Fruit fly (Drosophila melanogaster): ENCODE measurements around the gene zfh1.
A peak's percentile ranks its signal among the peaks of the same experiment; 100 is the strongest.

DNA sequence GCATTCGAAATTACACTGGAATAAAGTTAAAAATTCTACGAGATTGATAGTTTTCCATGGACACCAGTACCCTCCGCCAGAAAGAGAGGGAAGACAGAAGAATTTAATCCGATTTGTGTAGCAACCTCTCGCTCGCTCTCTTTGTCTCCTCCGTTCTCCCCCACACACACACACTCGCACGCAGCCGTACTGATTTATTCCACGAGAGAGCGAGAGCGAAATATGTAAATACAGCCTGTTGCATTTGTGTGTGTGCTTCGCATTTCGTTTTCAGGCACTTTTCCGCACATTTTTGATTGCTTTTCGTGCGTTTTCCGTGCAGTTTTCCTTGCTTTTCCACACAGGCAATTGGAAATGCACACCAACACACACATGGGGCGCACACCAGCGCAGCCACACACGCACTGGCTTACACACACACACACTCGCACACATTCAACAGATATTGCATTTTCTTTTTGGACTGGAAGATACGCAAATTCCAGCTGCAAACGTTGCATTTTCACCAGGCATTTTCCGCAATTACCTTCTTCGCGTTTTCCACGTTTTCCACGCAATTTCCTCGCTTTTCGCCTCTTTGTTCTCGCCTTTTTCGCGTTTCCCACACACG, 40.1 kb downstream of the zfh1 start:
- peak; percentile 66 for TF ChIP-seq N (GFP tag; optimal IDR thresholded peaks at IDR 0.05)
- no peak for TF ChIP-seq CG32264 (GFP tag; optimal IDR thresholded peaks at IDR 0.05)
- TF ChIP-seq lola (GFP tag; optimal IDR thresholded peaks at IDR 0.05) = peak; percentile 36
- no peak for TF ChIP-seq br (GFP tag; optimal IDR thresholded peaks at IDR 0.05)
- TF ChIP-seq usp (GFP tag; optimal IDR thresholded peaks at IDR 0.05) = no peak
- no peak for TF ChIP-seq rgr (GFP tag; optimal IDR thresholded peaks at IDR 0.05)

Data from whole organism, wandering third instar larva.